Worm (Caenorhabditis elegans) whole organism, L3 larva: Measurements from ENCODE around the gene C55A6.7.

Source experiments
- R02D3.7 ChIP-seq: fragments of 150-350 bp; optimal IDR thresholded peaks from 2 replicates; lab custom pipeline; 2014; ENCODE audit warnings: missing biosample characterization, missing genetic modification characterization
- ceh-16 ChIP-seq: sonication (generic microtip); optimal IDR thresholded peaks from 2 replicates; lab custom pipeline; 2017; ENCODE audit warnings: missing biosample characterization, missing genetic modification characterization
- ceh-28 ChIP-seq: fragments of 150-350 bp; optimal IDR thresholded peaks from 2 replicates; lab custom pipeline; 2014; ENCODE audit warnings: missing biosample characterization, missing genetic modification reagents, missing genetic modification characterization
- ceh-82 ChIP-seq: fragments of 150-350 bp; optimal IDR thresholded peaks from 2 replicates; lab custom pipeline; 2014; ENCODE audit warnings: missing biosample characterization, missing genetic modification characterization
- ceh-9 ChIP-seq: sonication (generic microtip); optimal IDR thresholded peaks from 2 replicates; lab custom pipeline; 2018; ENCODE audit warnings: missing biosample characterization, missing genetic modification characterization
- daf-12 ChIP-seq: fragments of 150-350 bp; optimal IDR thresholded peaks from 2 replicates; lab custom pipeline; 2014; ENCODE audit warnings: missing biosample characterization, missing genetic modification reagents, missing genetic modification characterization
- egl-27 ChIP-seq: sonication (generic microtip); optimal IDR thresholded peaks from 4 replicates; lab custom pipeline; 2017; ENCODE audit warnings: missing biosample characterization, missing genetic modification reagents, missing genetic modification characterization
- egl-5 ChIP-seq: fragments of 150-350 bp; optimal IDR thresholded peaks from 2 replicates; lab custom pipeline; 2017; ENCODE audit warnings: missing biosample characterization, missing genetic modification reagents, missing genetic modification characterization, inconsistent platforms
- elt-1 ChIP-seq: fragments of 150-350 bp; optimal IDR thresholded peaks from 2 replicates; lab custom pipeline; 2014; ENCODE audit warnings: missing biosample characterization, missing genetic modification characterization
- elt-2 ChIP-seq: sonication (generic microtip); optimal IDR thresholded peaks from 2 replicates; lab custom pipeline; 2016; ENCODE audit warnings: missing genetic modification reagents, mild to moderate bottlenecking, missing genetic modification characterization, missing compliant biosample characterization
- eor-1 ChIP-seq, 2 experiments: fragments of 150-350 bp; optimal IDR thresholded peaks; 2 replicates each; lab custom pipeline; 2014 to 2018; ENCODE audit warnings: missing biosample characterization in 2 of 2, missing genetic modification characterization in 2 of 2
- fkh-10 ChIP-seq: sonication (generic microtip); optimal IDR thresholded peaks from 2 replicates; lab custom pipeline; 2017; ENCODE audit warnings: missing biosample characterization, missing genetic modification reagents, missing genetic modification characterization
- fkh-2 ChIP-seq: fragments of 150-350 bp; optimal IDR thresholded peaks from 2 replicates; lab custom pipeline; 2014; ENCODE audit warnings: missing biosample characterization, missing genetic modification reagents, missing genetic modification characterization
- jun-1 ChIP-seq: fragments of 150-350 bp; optimal IDR thresholded peaks from 2 replicates; lab custom pipeline; 2014; ENCODE audit warnings: missing biosample characterization, missing genetic modification reagents, missing genetic modification characterization
- lin-15B ChIP-seq: fragments of 150-350 bp; optimal IDR thresholded peaks from 2 replicates; lab custom pipeline; 2014; ENCODE audit warnings: missing biosample characterization, missing genetic modification characterization
- lin-39 ChIP-seq: fragments of 150-350 bp; optimal IDR thresholded peaks from 2 replicates; lab custom pipeline; 2018; ENCODE audit warnings: missing biosample characterization, missing genetic modification reagents, missing genetic modification characterization
- lsy-12 ChIP-seq: sonication (generic microtip); optimal IDR thresholded peaks from 2 replicates; lab custom pipeline; 2016; ENCODE audit warnings: mild to moderate bottlenecking, missing genetic modification characterization, missing compliant biosample characterization
- mdl-1 ChIP-seq: fragments of 150-350 bp; optimal IDR thresholded peaks from 2 replicates; lab custom pipeline; 2014; ENCODE audit warnings: missing biosample characterization, missing genetic modification characterization
- mml-1 ChIP-seq: fragments of 150-350 bp; sonication (generic microtip); optimal IDR thresholded peaks from 3 replicates; lab custom pipeline; 2014; ENCODE audit warnings: missing biosample characterization, missing genetic modification characterization
- nfya-1 ChIP-seq: sonication (generic microtip); optimal IDR thresholded peaks from 2 replicates; lab custom pipeline; 2017; ENCODE audit warnings: missing genetic modification characterization, mild to moderate bottlenecking, missing compliant biosample characterization, antibody characterized with exemption, moderate library complexity; ENCODE audit not compliant: insufficient read depth
- nhr-12 ChIP-seq: fragments of 150-350 bp; optimal IDR thresholded peaks from 2 replicates; lab custom pipeline; 2014; ENCODE audit warnings: missing biosample characterization, missing genetic modification characterization
- nhr-23 ChIP-seq: fragments of 150-350 bp; optimal IDR thresholded peaks from 2 replicates; lab custom pipeline; 2014; ENCODE audit warnings: missing biosample characterization, missing genetic modification reagents, missing genetic modification characterization
- nhr-25 ChIP-seq: sonication (generic microtip); optimal IDR thresholded peaks from 2 replicates; lab custom pipeline; 2017; ENCODE audit warnings: missing biosample characterization, missing genetic modification characterization
- nhr-28 ChIP-seq: fragments of 150-350 bp; optimal IDR thresholded peaks from 2 replicates; lab custom pipeline; 2014; ENCODE audit warnings: missing biosample characterization, missing genetic modification characterization
- nhr-43 ChIP-seq: sonication (generic microtip); optimal IDR thresholded peaks from 2 replicates; lab custom pipeline; 2016; ENCODE audit warnings: mild to moderate bottlenecking, missing genetic modification characterization, missing compliant biosample characterization; ENCODE audit not compliant: poor library complexity, severe bottlenecking
- nhr-67 ChIP-seq: fragments of 150-350 bp; optimal IDR thresholded peaks from 2 replicates; lab custom pipeline; 2014; ENCODE audit warnings: missing biosample characterization, missing genetic modification characterization
- nhr-76 ChIP-seq: fragments of 150-350 bp; sonication (generic microtip); optimal IDR thresholded peaks from 5 replicates; lab custom pipeline; 2014; ENCODE audit warnings: missing biosample characterization, missing genetic modification characterization
- pha-4 ChIP-seq: fragments of 150-350 bp; optimal IDR thresholded peaks from 2 replicates; lab custom pipeline; 2014; ENCODE audit warnings: missing biosample characterization, missing genetic modification reagents, missing genetic modification characterization
- pqm-1 ChIP-seq: fragments of 150-350 bp; optimal IDR thresholded peaks from 2 replicates; lab custom pipeline; 2017; ENCODE audit warnings: missing biosample characterization, missing genetic modification characterization, inconsistent platforms
- sea-2 ChIP-seq: fragments of 150-350 bp; sonication (generic microtip); optimal IDR thresholded peaks from 4 replicates; lab custom pipeline; 2014; ENCODE audit warnings: missing biosample characterization, missing genetic modification reagents, missing genetic modification characterization
- snpc-4 ChIP-seq: fragments of 150-350 bp; optimal IDR thresholded peaks from 2 replicates; lab custom pipeline; 2014; ENCODE audit warnings: missing biosample characterization, missing genetic modification characterization
- tbx-2 ChIP-seq: sonication (generic microtip); optimal IDR thresholded peaks from 2 replicates; lab custom pipeline; 2016; ENCODE audit warnings: mild to moderate bottlenecking, missing genetic modification characterization, missing compliant biosample characterization
- zag-1 ChIP-seq: fragments of 150-350 bp; optimal IDR thresholded peaks from 2 replicates; lab custom pipeline; 2014; ENCODE audit warnings: missing biosample characterization, missing genetic modification characterization
- ztf-11 ChIP-seq: fragments of 150-350 bp; optimal IDR thresholded peaks from 2 replicates; lab custom pipeline; 2014; ENCODE audit warnings: missing biosample characterization, missing genetic modification characterization

C55A6.7 gene

ce11 chrV:11531100-11531499, 10.8 kb upstream of the C55A6.7 start:
- no peak for TF ChIP-seq elt-2 (tag; lab: Kevin White, UChicago)
- no peak for TF ChIP-seq lin-39
- TF ChIP-seq nhr-23: peak; percentile 66
- TF ChIP-seq zag-1 (tag; lab: Kevin White, UChicago): no peak
- TF ChIP-seq nfya-1 (tag; lab: Kevin White, UChicago): peak; percentile 1
- TF ChIP-seq pha-4 (tag; lab: Kevin White, UChicago): peak; percentile 48
- TF ChIP-seq R02D3.7 (tag; lab: Kevin White, UChicago): peak; percentile 6
- peak; percentile 97 for TF ChIP-seq nhr-25 (tag; lab: Kevin White, UChicago)
- TF ChIP-seq nhr-43 (tag; lab: Kevin White, UChicago): peak; percentile 10
- no peak for TF ChIP-seq mml-1 (tag; lab: Kevin White, UChicago)
- TF ChIP-seq jun-1 (tag; lab: Kevin White, UChicago): no peak
- peak; percentile 1 for TF ChIP-seq tbx-2
- TF ChIP-seq elt-1 (tag; lab: Kevin White, UChicago): peak; percentile 29

ce11 chrV:11529541-11529940, 9.2 kb upstream of the C55A6.7 start:
- TF ChIP-seq ceh-28 (no peak), ceh-82 (tag; lab: Kevin White, UChicago) (no peak), egl-27 (tag; lab: Kevin White, UChicago) (no peak), fkh-10 (GFP tag; lab: Kevin White, UChicago) (no peak), sea-2 (GFP tag; lab: Kevin White, UChicago) (no peak), snpc-4 (tag; lab: Kevin White, UChicago) (no peak), lin-15B (no peak), pha-4 (tag; lab: Kevin White, UChicago) (peak; percentile 99)

DNA sequence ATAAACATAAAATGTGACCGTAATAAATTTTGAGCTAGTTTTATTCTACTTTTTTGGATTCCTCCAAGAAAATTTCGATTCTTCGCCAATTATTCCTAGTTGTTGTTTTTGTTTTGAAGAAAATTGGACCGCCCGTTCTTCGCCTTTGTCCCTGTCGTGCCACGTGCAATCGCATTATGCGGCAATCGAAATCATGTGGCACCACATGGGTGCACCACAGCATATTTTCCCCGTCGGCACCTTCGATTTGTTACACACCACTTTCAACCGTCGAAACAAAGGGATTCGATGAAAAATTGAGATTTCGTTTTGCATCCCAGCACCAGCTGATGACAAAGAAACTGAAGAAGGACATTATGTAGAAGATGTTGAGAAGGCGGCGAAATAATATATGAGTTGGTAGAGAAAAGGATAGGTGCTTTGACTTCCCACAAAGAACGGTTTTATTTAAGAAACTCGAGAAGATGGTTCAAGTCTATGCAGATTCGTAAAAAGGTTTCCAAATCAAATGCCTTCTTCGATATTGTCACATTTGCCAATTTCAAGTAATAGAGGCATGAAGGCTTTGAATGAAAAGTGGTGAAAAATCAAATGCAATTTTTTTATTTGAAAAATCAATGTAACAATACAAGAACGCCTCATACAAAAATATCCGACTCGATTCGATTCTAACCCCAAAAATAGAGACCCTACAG, 8.4 kb upstream of the C55A6.7 start:
- TF ChIP-seq ceh-9: no peak
- TF ChIP-seq nhr-25 (tag; lab: Kevin White, UChicago): peak; percentile 0
- no peak for TF ChIP-seq nhr-67 (tag; lab: Kevin White, UChicago)
- no peak for TF ChIP-seq R02D3.7 (tag; lab: Kevin White, UChicago)

ce11 chrV:11527531-11527930, 7.2 kb upstream of the C55A6.7 start, which contains the start of gene ccch-1:
ccch-1 (plus strand) TSS chrV:11527831.
- TF ChIP-seq tbx-2 (no peak), sea-2 (GFP tag; lab: Kevin White, UChicago) (no peak), eor-1 (tag; optimal IDR thresholded peaks at IDR 0.05; lab: Kevin White, UChicago) (no peak), ztf-11 (tag; lab: Kevin White, UChicago) (no peak), ceh-16 (tag; lab: Kevin White, UChicago) (no peak), mdl-1 (tag; lab: Kevin White, UChicago) (no peak), nhr-28 (tag; lab: Kevin White, UChicago) (no peak), pqm-1 (tag; lab: Kevin White, UChicago) (no peak), ceh-9 (no peak), daf-12 (no peak), nhr-12 (tag; lab: Kevin White, UChicago) (no peak), lsy-12 (tag; lab: Kevin White, UChicago) (no peak), snpc-4 (tag; lab: Kevin White, UChicago) (no peak), nhr-76 (tag; lab: Kevin White, UChicago) (no peak), elt-1 (tag; lab: Kevin White, UChicago) (no peak), egl-5 (tag; lab: Kevin White, UChicago) (no peak)

ce11 chrV:11526927-11527491, 6.7 kb upstream of the C55A6.7 start:
- peak; percentile 65 for TF ChIP-seq nhr-25 (tag; lab: Kevin White, UChicago)
- TF ChIP-seq fkh-2: no peak
- TF ChIP-seq fkh-10 (GFP tag; lab: Kevin White, UChicago): no peak
